Worm (Caenorhabditis elegans) whole organism, mixed stage, embryonic: ENCODE results near the gene alg-4.
A peak's percentile ranks its signal among the peaks of the same experiment; 100 is the strongest.

ENCODE experiments used
- M03D4.4 ChIP-seq: sonication (generic microtip); optimal IDR thresholded peaks from 2 replicates; lab custom pipeline; 2017; ENCODE audit warnings: mild to moderate bottlenecking, missing genetic modification characterization, missing compliant biosample characterization
- bed-3 ChIP-seq: fragments of 200-800 bp; sonication (Bioruptor generic); optimal IDR thresholded peaks from 3 replicates; lab custom pipeline; 2018; ENCODE audit warnings: mild to moderate bottlenecking, missing genetic modification characterization, moderate library complexity, missing compliant biosample characterization
- blmp-1 ChIP-seq: fragments of 150-350 bp; optimal IDR thresholded peaks from 2 replicates; lab custom pipeline; 2014; ENCODE audit warnings: missing biosample characterization, missing genetic modification characterization
- ceh-39 ChIP-seq: fragments of 150-350 bp; optimal IDR thresholded peaks from 2 replicates; lab custom pipeline; 2014; ENCODE audit warnings: missing biosample characterization, missing genetic modification characterization
- ceh-43 ChIP-seq: fragments of 200-800 bp; sonication (Bioruptor generic); optimal IDR thresholded peaks from 2 replicates; lab custom pipeline; 2018; ENCODE audit warnings: mild to moderate bottlenecking, missing genetic modification characterization, moderate library complexity, missing compliant biosample characterization
- ces-1 ChIP-seq: fragments of 150-350 bp; optimal IDR thresholded peaks from 2 replicates; lab custom pipeline; 2014; ENCODE audit warnings: missing biosample characterization, missing genetic modification reagents, missing genetic modification characterization
- cnd-1 ChIP-seq: fragments of 200-800 bp; sonication (Bioruptor generic); optimal IDR thresholded peaks from 2 replicates; lab custom pipeline; 2018; ENCODE audit warnings: mild to moderate bottlenecking, missing genetic modification characterization, missing compliant biosample characterization
- drap-1 ChIP-seq: fragments of 200-800 bp; sonication (Bioruptor generic); optimal IDR thresholded peaks from 3 replicates; lab custom pipeline; 2018; ENCODE audit warnings: mild to moderate bottlenecking, missing genetic modification characterization, missing compliant biosample characterization
- elt-1 ChIP-seq: sonication (generic microtip); optimal IDR thresholded peaks from 2 replicates; lab custom pipeline; 2017; ENCODE audit warnings: missing genetic modification characterization, mild to moderate bottlenecking, missing compliant biosample characterization, antibody characterized with exemption, moderate library complexity, borderline replicate concordance; ENCODE audit not compliant: insufficient read depth
- elt-3 ChIP-seq: fragments of 150-350 bp; optimal IDR thresholded peaks from 2 replicates; lab custom pipeline; 2014; ENCODE audit warnings: missing biosample characterization, missing genetic modification characterization
- ham-2 ChIP-seq: fragments of 200-800 bp; sonication (Bioruptor generic); optimal IDR thresholded peaks from 2 replicates; lab custom pipeline; 2018; ENCODE audit warnings: mild to moderate bottlenecking, missing genetic modification characterization, missing compliant biosample characterization
- lin-13 ChIP-seq: fragments of 150-350 bp; optimal IDR thresholded peaks from 2 replicates; lab custom pipeline; 2014; ENCODE audit warnings: missing biosample characterization, missing genetic modification characterization
- lin-32 ChIP-seq: fragments of 200-800 bp; sonication (Bioruptor generic); optimal IDR thresholded peaks from 2 replicates; lab custom pipeline; 2018; ENCODE audit warnings: mild to moderate bottlenecking, missing genetic modification characterization, missing compliant biosample characterization
- lsy-2 ChIP-seq: fragments of 150-350 bp; optimal IDR thresholded peaks from 2 replicates; lab custom pipeline; 2014; ENCODE audit warnings: missing biosample characterization, missing genetic modification characterization
- mep-1 ChIP-seq: fragments of 150-350 bp; optimal IDR thresholded peaks from 2 replicates; lab custom pipeline; 2017; ENCODE audit warnings: missing biosample characterization, missing genetic modification reagents, missing genetic modification characterization, inconsistent platforms
- mls-2 ChIP-seq: sonication (generic microtip); optimal IDR thresholded peaks from 2 replicates; lab custom pipeline; 2016; ENCODE audit warnings: mild to moderate bottlenecking, missing genetic modification characterization, moderate library complexity, missing compliant biosample characterization
- nhr-12 ChIP-seq: fragments of 150-350 bp; optimal IDR thresholded peaks from 2 replicates; lab custom pipeline; 2014; ENCODE audit warnings: missing biosample characterization, missing genetic modification characterization
- nhr-2 ChIP-seq: fragments of 150-350 bp; optimal IDR thresholded peaks from 2 replicates; lab custom pipeline; 2014; ENCODE audit warnings: missing biosample characterization, missing genetic modification characterization
- nhr-237 ChIP-seq: fragments of 150-350 bp; optimal IDR thresholded peaks from 2 replicates; lab custom pipeline; 2014; ENCODE audit warnings: missing biosample characterization, missing genetic modification characterization
- nhr-76 ChIP-seq: sonication (generic microtip); optimal IDR thresholded peaks from 2 replicates; lab custom pipeline; 2017; ENCODE audit warnings: missing biosample characterization, missing genetic modification characterization
- pha-4 ChIP-seq: fragments of 150-350 bp; optimal IDR thresholded peaks from 2 replicates; lab custom pipeline; 2018; ENCODE audit warnings: missing biosample characterization, missing genetic modification reagents, missing genetic modification characterization
- sem-2 ChIP-seq: fragments of 200-800 bp; sonication (Bioruptor generic); optimal IDR thresholded peaks from 2 replicates; lab custom pipeline; 2018; ENCODE audit warnings: mild to moderate bottlenecking, missing genetic modification characterization, missing compliant biosample characterization
- sptf-1 ChIP-seq: sonication (generic microtip); optimal IDR thresholded peaks from 2 replicates; lab custom pipeline; 2017; ENCODE audit warnings: mild to moderate bottlenecking, missing genetic modification characterization, moderate library complexity, missing compliant biosample characterization
- tbx-8 ChIP-seq: fragments of 200-800 bp; sonication (Bioruptor generic); optimal IDR thresholded peaks from 2 replicates; lab custom pipeline; 2018; ENCODE audit warnings: mild to moderate bottlenecking, missing genetic modification characterization, moderate library complexity, missing compliant biosample characterization
- unc-120 ChIP-seq: sonication (generic microtip); optimal IDR thresholded peaks from 2 replicates; lab custom pipeline; 2017; ENCODE audit warnings: missing genetic modification characterization, missing compliant biosample characterization; ENCODE audit not compliant: poor library complexity, severe bottlenecking
- unc-39 ChIP-seq: fragments of 150-350 bp; optimal IDR thresholded peaks from 2 replicates; lab custom pipeline; 2014; ENCODE audit warnings: missing biosample characterization, missing genetic modification characterization
- zip-8 ChIP-seq: fragments of 150-350 bp; optimal IDR thresholded peaks from 2 replicates; lab custom pipeline; 2014; ENCODE audit warnings: missing biosample characterization, missing genetic modification characterization
- ztf-11 ChIP-seq: fragments of 150-350 bp; optimal IDR thresholded peaks from 2 replicates; lab custom pipeline; 2014; ENCODE audit warnings: missing biosample characterization, missing genetic modification characterization

Gene alg-4

DNA sequence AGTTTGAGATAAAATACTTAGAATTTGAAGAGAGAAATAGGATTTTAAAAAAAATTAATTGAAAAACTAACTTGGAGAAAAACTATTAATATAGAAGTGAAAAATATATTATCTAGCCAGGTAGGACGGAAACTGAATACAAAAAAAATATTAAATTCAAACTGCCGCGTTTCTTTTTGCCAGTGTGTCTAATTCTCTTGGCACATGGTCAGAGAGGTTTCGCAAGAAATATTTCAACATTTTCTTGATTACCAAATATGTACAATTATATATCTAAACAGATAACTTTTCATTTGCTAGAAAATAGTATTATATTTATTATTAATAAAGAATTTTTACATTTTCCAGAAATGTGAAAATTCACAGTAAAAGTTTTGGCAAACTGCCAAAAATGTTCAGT lies 21.3 kb upstream of the alg-4 start:
- TF ChIP-seq M03D4.4 (tag; lab: Kevin White, UChicago) (no peak), lsy-2 (no peak), ztf-11 (no peak), pha-4 (tag; lab: Kevin White, UChicago) (no peak), lin-32 (GFP tag; lab: Kevin White, UChicago) (no peak), nhr-76 (tag; lab: Kevin White, UChicago) (no peak), zip-8 (tag; lab: Kevin White, UChicago) (no peak), ceh-43 (no peak), mls-2 (tag; lab: Kevin White, UChicago) (no peak), sem-2 (GFP tag; lab: Kevin White, UChicago) (no peak), mep-1 (tag; lab: Kevin White, UChicago) (no peak), nhr-12 (tag; lab: Kevin White, UChicago) (no peak), tbx-8 (no peak)
- TF ChIP-seq, all 35 proteins: peak for 0

DNA sequence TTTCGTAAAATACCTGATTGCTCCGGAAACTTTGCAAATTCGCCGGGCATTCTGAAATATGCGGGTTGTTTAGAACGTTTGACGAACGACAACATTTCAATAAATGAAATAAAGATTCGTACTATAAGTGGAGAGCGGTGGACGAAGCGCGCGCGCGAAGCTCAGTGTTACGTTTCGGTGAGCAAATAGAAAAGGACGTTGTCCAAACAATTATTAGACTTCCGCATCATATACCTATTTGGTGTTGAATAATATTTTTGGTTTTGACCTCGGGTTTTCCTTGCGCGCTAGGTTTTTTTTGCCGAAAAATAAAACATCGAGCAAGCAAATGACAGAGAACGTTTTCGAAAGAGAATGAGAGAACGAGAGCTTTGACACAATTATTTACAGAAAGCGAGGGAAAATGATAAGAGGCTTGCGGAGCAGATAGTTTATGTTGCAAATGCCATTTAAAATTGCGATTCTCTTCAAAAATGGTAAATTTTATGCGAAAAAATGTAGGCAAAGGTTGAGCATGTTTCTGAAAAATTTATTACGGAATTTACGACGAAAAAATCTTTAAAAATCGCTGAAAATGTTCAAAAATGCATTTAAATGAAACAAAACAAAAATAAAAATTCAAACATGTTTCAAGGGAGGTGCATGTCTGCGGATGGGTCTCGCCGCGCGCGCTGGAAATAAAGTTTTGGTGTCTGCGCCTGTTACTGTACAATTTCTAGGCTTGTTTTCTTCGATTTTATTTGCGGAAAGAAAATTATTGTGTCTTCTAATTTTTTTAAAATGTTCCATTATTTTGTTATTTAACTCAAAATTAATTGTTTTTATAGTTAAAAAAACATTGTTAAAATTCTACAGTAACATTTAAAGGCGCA lies 19.6 kb upstream of the alg-4 start, which contains the start of the genes cyld-1 and F40F12.9:
TSS of gene cyld-1 (minus strand) at position 51 of the 872 bp plus-strand sequence.
TSS of gene F40F12.9 (plus strand) at position 721 of the 872 bp plus-strand sequence.
- TF ChIP-seq ceh-39: no peak

DNA sequence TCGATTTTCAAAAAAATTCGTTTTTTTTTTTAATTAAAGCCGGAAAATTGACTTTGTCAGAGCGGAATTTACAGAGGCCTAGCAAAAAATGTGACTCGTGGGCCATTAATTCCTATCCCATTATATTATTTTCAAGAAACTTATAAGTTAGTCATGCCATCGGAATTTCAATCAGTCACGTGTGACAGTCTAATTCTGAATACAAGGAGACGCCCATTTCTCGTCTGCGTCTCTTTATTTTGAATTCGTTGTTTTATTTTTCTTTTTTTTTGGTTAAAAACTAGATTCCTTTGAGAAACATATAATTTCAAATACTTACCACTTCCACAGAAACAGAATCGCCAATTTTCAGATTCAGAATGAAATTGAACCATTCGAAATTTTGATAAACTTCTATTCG lies 17.5 kb upstream of the alg-4 start:
- TF ChIP-seq M03D4.4 (tag; lab: Kevin White, UChicago): no peak
- TF ChIP-seq sem-2 (GFP tag; lab: Kevin White, UChicago): no peak
- no peak for TF ChIP-seq nhr-76 (tag; lab: Kevin White, UChicago)
- no peak for TF ChIP-seq mep-1 (tag; lab: Kevin White, UChicago)
- TF ChIP-seq tbx-8: no peak
- TF ChIP-seq lin-32 (GFP tag; lab: Kevin White, UChicago): no peak
- TF ChIP-seq cnd-1 (tag; lab: Kevin White, UChicago): no peak
- no peak for TF ChIP-seq sptf-1
- no peak for TF ChIP-seq lin-13 (tag; lab: Kevin White, UChicago)
- no peak for TF ChIP-seq zip-8 (tag; lab: Kevin White, UChicago)
- no peak for TF ChIP-seq ham-2 (GFP tag; lab: Kevin White, UChicago)
- no peak for TF ChIP-seq unc-120
- TF ChIP-seq lsy-2: no peak
- no peak for TF ChIP-seq ztf-11
- no peak for TF ChIP-seq nhr-2
- TF ChIP-seq nhr-237: no peak
- no peak for TF ChIP-seq mls-2 (tag; lab: Kevin White, UChicago)

DNA sequence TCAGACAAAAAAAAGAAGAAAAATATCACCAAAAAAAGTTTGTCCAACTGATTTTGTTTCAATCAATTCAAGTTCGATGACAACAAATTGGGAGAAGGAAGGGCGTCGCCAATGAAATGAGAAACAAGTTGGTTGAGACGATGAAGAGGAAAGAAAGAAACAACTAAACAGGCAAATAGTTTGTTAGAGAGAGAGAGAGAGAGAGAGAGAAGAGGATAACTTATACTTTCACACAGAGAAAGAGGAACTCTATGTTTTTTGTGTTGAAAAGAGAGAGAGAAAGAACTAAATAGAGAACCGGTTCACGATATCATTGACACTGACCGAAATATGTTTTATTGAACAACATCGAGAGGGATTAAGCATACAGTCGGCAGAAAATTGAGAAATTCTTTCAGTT lies 16.4 kb upstream of the alg-4 start:
- TF ChIP-seq ceh-43: no peak
- no peak for TF ChIP-seq ces-1 (GFP tag; lab: Kevin White, UChicago)
- TF ChIP-seq sptf-1: no peak
- no peak for TF ChIP-seq pha-4 (tag; lab: Kevin White, UChicago)
- no peak for TF ChIP-seq mls-2 (tag; lab: Kevin White, UChicago)
- TF ChIP-seq drap-1 (GFP tag; lab: Kevin White, UChicago): no peak
- no peak for TF ChIP-seq zip-8 (tag; lab: Kevin White, UChicago)
- no peak for TF ChIP-seq tbx-8
- no peak for TF ChIP-seq lin-13 (tag; lab: Kevin White, UChicago)
- TF ChIP-seq, all 35 proteins: peak for 0

DNA sequence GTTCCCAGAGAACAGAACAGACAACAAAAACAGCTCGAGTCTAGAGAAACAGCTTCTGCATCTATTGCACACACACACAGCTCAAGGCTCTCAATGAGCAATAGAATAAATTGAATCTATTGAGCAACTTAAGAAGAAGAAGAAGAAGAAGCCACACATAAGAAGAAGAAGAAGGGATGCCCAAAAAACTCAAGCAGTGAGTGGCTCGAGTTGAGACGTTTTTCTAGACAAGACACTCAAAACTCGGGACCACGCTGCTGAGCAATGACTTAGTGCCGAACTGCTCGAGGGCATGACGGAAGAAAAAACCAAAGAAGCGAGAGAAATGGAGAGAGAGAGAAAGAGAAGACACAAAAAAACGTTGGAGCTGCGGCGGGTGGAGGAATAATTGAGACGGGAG lies 14.1 kb upstream of the alg-4 start:
- TF ChIP-seq sptf-1: no peak
- no peak for TF ChIP-seq mls-2 (tag; lab: Kevin White, UChicago)
- peak; percentile 81 for TF ChIP-seq ces-1 (GFP tag; lab: Kevin White, UChicago)
- no peak for TF ChIP-seq ceh-43

DNA sequence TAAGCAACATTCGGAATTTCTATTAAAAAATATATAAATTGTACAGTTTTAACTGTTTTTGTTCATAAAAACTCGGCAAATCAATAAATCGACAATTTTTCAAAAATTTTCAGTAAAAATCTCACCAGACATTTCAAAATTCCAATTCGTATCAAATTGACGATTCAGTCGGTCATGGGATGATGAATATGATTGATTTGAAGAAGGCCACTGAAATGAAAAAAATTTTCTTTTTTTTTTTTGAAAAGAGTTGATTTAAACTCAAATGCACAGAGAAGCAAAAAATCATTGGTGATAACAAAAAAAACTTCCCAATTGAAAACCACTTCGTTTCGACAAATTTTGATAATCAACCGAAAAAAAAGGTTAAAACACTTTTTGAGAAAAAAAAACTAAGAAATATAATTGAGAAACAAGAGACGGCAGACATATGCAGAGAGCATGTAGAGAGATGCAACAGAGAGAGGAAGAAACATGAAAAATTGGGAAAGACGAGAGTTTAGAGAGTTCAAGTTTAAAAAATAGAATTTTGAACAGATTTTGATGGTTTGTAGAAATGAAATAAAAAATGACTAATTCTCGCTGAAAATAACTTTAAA lies 12.6 kb upstream of the alg-4 start:
- no peak for TF ChIP-seq blmp-1
- TF ChIP-seq pha-4 (tag; lab: Kevin White, UChicago): no peak
- no peak for TF ChIP-seq unc-120
- TF ChIP-seq bed-3 (GFP tag; lab: Kevin White, UChicago): no peak
- no peak for TF ChIP-seq lin-13 (tag; lab: Kevin White, UChicago)
- TF ChIP-seq tbx-8: no peak
- no peak for TF ChIP-seq mls-2 (tag; lab: Kevin White, UChicago)
- no peak for TF ChIP-seq nhr-12 (tag; lab: Kevin White, UChicago)
- no peak for TF ChIP-seq nhr-237
- no peak for TF ChIP-seq lsy-2
- no peak for TF ChIP-seq elt-3 (tag; lab: Kevin White, UChicago)
- TF ChIP-seq unc-39 (tag; lab: Kevin White, UChicago): no peak
- TF ChIP-seq elt-1 (tag; lab: Kevin White, UChicago): no peak
- TF ChIP-seq ceh-43: no peak
- TF ChIP-seq, all 35 proteins: peak for 0
